Worm (Caenorhabditis elegans): ENCODE results near the gene sahd-1.

ce11 chrII:5512473-5513097 is 2.2 kb downstream of the sahd-1 start:
- TF ChIP-seq pha-4 (tag; optimal IDR thresholded peaks at IDR 0.05) (no peak), unc-62 (GFP tag; optimal IDR thresholded peaks at IDR 0.05) (no peak), lin-13 (tag; optimal IDR thresholded peaks at IDR 0.05) (no peak), ces-1 (GFP tag; optimal IDR thresholded peaks at IDR 0.05) (no peak), ztf-11 (tag; optimal IDR thresholded peaks at IDR 0.05) (no peak), nhr-237 (tag; optimal IDR thresholded peaks at IDR 0.05) (no peak), hlh-1 (tag; optimal IDR thresholded peaks at IDR 0.05) (no peak), tbx-8 (GFP tag; optimal IDR thresholded peaks at IDR 0.05) (no peak), elt-3 (tag; optimal IDR thresholded peaks at IDR 0.05) (no peak)
